Worm (Caenorhabditis elegans): ENCODE data around the gene asp-14.

The asp-14 gene

DNA sequence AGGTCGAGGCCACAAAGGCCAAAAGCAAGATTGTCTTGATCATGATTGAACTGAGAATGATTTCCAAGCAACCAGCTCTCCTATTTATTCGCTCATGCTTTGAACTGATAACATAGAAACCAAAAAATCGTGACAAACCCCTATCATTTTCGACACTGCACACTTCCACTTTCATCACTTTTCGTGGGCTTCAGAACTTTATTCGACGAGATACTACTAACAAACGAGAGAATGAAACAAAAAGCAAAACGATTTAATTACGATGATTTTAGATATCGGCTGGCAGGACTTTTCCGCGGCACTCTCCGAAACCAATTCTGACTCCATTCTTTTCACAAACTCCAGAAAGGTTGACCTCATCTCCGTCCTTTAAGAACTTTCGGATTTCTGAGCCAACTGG is at the start of gene asp-14:
TSS of gene asp-14 (minus strand) at position 101 of the 400 bp plus-strand sequence.
- TF ChIP-seq Y116A8C.19 (tag; optimal IDR thresholded peaks at IDR 0.05; ENCODE audit: borderline replicate concordance) (no peak), snpc-4 (tag; optimal IDR thresholded peaks at IDR 0.05) (no peak), nhr-71 (tag; optimal IDR thresholded peaks at IDR 0.05) (no peak), C04F5.9 (tag; optimal IDR thresholded peaks at IDR 0.05) (no peak)

DNA sequence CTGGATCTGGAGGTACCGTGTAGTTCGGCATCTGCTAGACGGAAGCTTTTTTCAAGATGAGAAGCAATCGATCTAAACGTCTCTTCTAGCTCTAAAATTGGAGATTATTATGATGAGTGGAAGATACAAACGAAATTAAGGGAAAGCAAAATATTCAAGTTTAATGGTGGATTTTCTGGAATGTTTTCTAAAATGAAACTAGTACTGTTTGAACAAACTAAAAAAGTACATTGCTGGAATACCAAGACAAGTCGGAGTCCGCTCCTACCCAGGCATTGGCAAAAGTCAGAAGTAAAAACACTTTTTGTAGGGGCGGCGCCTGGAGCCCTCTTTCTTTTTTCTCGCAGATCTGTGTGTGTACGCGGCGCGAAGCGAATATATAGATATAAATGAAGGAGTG is 38.3 kb upstream of the asp-14 start, which contains the start of gene gar-1:
TSS of gene gar-1 (minus strand) at position 101 of the 400 bp plus-strand sequence.
- TF ChIP-seq efl-1 (optimal IDR thresholded peaks at IDR 0.05): no peak
- TF ChIP-seq efl-1 (GFP tag; optimal IDR thresholded peaks at IDR 0.05 in 1 of 2): peak in 1 of 2 experiments; percentile 61
- TF ChIP-seq pqm-1 (tag; optimal IDR thresholded peaks at IDR 0.05): no peak
- TF ChIP-seq nhr-84 (tag; optimal IDR thresholded peaks at IDR 0.05): no peak
- TF ChIP-seq Y116A8C.19 (tag; optimal IDR thresholded peaks at IDR 0.05; ENCODE audit: borderline replicate concordance): no peak
- TF ChIP-seq hpl-2 (GFP tag; optimal IDR thresholded peaks at IDR 0.05): no peak
- no peak for TF ChIP-seq jun-1 (tag; optimal IDR thresholded peaks at IDR 0.05)
- no peak for TF ChIP-seq ztf-4 (tag; optimal IDR thresholded peaks at IDR 0.05)
- TF ChIP-seq lin-14 (GFP tag; optimal IDR thresholded peaks at IDR 0.05): no peak
- no peak for TF ChIP-seq nhr-20 (tag; optimal IDR thresholded peaks at IDR 0.05)

DNA sequence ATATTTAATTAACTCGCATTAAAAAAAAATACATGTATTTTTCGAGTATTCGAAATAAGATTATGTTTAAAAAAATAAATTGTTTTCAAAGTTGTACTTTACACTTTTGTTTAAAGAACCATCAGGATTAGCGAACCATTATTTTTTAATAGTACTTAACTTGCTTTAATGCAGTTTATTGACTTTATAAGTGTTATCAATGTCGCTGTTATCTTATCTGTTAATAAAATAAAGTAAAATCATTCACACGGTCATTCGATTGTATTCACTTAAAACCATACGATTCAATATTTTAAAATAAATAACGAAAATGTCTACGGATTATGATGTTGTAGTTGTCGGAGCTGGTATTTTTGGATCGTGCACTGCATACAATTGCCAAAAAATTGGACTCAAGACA is 30.1 kb upstream of the asp-14 start, which contains the start of gene C15B12.1:
TSS of gene C15B12.1 (plus strand) at position 271 of the 400 bp plus-strand sequence.
- TF ChIP-seq elt-3 (tag; optimal IDR thresholded peaks at IDR 0.05) (peak in 1 of 6 experiments; percentile 9), elt-2 (tag; optimal IDR thresholded peaks at IDR 0.05) (peak; percentile 82), unc-62 (GFP tag; optimal IDR thresholded peaks at IDR 0.05) (no peak), ceh-90 (tag; optimal IDR thresholded peaks at IDR 0.05) (no peak)

DNA sequence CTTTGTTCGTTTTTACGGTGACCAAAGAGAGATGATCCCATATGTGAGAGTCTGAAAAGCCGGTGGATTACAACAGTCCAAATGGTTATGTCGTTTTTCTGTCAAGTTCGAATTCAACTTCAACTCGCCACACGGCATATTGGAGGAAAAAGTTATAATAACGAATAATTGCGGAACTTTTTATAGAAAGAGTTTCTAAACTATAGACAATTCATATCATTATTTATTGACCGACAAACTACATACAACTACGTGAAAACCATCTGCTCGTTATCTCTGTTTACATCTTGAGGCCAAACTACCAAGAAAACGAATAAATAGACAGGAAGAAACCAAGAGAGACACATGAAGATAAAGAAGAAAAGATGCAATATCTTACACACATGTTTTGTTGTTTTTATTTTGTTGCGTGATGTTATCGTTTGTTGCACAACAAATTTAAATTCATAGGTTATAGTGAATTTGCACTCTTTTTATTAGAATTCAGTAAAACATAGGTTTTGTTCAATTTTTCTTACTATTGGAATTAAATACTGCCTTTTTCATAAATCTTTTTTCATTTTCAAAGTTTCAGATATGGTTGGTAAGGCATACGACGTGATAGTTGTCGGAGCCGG is 27.3 kb upstream of the asp-14 start, which contains the start of the genes C15B12.4 and C15B12.8:
TSS of gene C15B12.4 (minus strand) at position 51 of the 617 bp plus-strand sequence.
TSS of gene C15B12.8 (plus strand) at position 567 of the 617 bp plus-strand sequence.
- TF ChIP-seq nhr-19 (GFP tag; conservative IDR thresholded peaks at IDR 0.05) (no peak), dsc-1 (tag; optimal IDR thresholded peaks at IDR 0.05) (peak; percentile 39), efl-1 (optimal IDR thresholded peaks at IDR 0.05) (no peak), efl-1 (GFP tag; optimal IDR thresholded peaks at IDR 0.05 in 1 of 2) (peak in 1 of 2 experiments; percentile 12)

DNA sequence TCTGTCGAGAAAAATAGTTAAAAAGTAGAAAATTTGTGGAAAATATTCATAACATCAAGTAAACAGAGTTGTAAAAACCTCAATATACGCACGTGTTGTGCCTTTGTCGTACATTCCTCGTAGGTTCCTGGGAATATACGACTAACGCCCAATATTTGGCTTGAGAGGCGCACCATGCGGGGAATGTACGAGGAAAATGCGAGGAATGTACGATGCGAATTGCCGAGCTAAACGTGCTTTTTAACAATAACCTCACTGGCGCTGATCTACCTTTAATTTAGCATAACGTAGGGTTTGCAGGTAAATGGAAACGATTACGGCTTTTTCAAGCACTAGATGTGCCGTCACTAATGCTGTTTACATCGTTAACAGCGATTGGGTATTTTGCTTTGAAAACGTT is 22.0 kb upstream of the asp-14 start, which contains the start of gene C15B12.9:
TSS of gene C15B12.9 (plus strand) at position 301 of the 400 bp plus-strand sequence.
- TF ChIP-seq ceh-63 (GFP tag; optimal IDR thresholded peaks at IDR 0.05) (no peak), lsy-2 (tag; optimal IDR thresholded peaks at IDR 0.05) (no peak), ztf-11 (tag; optimal IDR thresholded peaks at IDR 0.05) (no peak)

DNA sequence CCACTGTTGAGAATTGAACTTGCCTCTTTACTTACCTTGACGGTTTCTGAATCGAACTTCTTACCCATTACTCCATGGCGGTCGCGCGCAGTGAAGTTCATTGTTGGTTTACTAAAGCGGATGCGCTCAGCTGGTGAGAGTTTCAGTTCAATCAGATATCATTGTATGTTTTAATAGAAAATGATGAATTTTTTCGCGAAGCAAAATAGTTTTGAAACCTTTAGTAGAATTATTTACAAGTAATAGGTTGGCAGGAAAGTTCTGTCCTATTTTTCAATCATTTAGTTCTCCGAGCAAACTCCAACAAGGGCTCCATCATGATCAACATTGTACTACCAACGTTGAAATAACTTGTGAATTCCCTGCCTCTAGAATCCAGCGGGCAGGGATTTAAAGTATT is 21.0 kb upstream of the asp-14 start, which contains the start of gene C15B12.3:
TSS of gene C15B12.3 (minus strand) at position 101 of the 400 bp plus-strand sequence.
- no peak for TF ChIP-seq skn-1 (tag; optimal IDR thresholded peaks at IDR 0.05)
- TF ChIP-seq lin-14 (GFP tag; optimal IDR thresholded peaks at IDR 0.05): no peak
- TF ChIP-seq ceh-63 (GFP tag; optimal IDR thresholded peaks at IDR 0.05): no peak
- no peak for TF ChIP-seq lin-15B (tag; optimal IDR thresholded peaks at IDR 0.05)
- no peak for TF ChIP-seq fkh-4 (tag; optimal IDR thresholded peaks at IDR 0.05; ENCODE audit: borderline replicate concordance)
- TF ChIP-seq elt-2 (tag; optimal IDR thresholded peaks at IDR 0.05): no peak
- TF ChIP-seq pag-3 (tag; optimal IDR thresholded peaks at IDR 0.05; ENCODE audit: borderline replicate concordance, insufficient read depth): no peak
- no peak for TF ChIP-seq fkh-8 (tag; optimal IDR thresholded peaks at IDR 0.05)
- no peak for TF ChIP-seq vab-15 (tag; optimal IDR thresholded peaks at IDR 0.05)
- TF ChIP-seq mef-2 (tag; optimal IDR thresholded peaks at IDR 0.05): no peak
- TF ChIP-seq zag-1 (tag; optimal IDR thresholded peaks at IDR 0.05): no peak

All from whole organism, L1 larva.